Worm (Caenorhabditis elegans): ENCODE data around the gene C14C6.6.

C14C6.6 gene

ce11 chrV:578977-579376, 31.1 kb upstream of the C14C6.6 start, which contains the start of gene K06H6.4:
Gene K06H6.4 (plus strand): TSS chrV:579277.
- TF ChIP-seq lin-13 (tag; optimal IDR thresholded peaks at IDR 0.05): no peak
- TF ChIP-seq ces-1 (GFP tag; optimal IDR thresholded peaks at IDR 0.05): no peak
- TF ChIP-seq hlh-1 (tag; optimal IDR thresholded peaks at IDR 0.05): no peak

ce11 chrV:576918-577317, 29.0 kb upstream of the C14C6.6 start:
- TF ChIP-seq unc-62 (GFP tag; optimal IDR thresholded peaks at IDR 0.05): no peak

ce11 chrV:576070-576469, 28.2 kb upstream of the C14C6.6 start, which contains the start of gene K06H6.5:
Gene K06H6.5 (plus strand): TSS chrV:576370.
- TF ChIP-seq mls-2 (tag; optimal IDR thresholded peaks at IDR 0.05) (no peak), M03D4.4 (tag; optimal IDR thresholded peaks at IDR 0.05) (no peak), nhr-237 (tag; optimal IDR thresholded peaks at IDR 0.05) (no peak), ceh-39 (tag; optimal IDR thresholded peaks at IDR 0.05) (no peak), ceh-43 (GFP tag; optimal IDR thresholded peaks at IDR 0.05) (no peak), elt-3 (tag; optimal IDR thresholded peaks at IDR 0.05) (no peak), nhr-12 (tag; optimal IDR thresholded peaks at IDR 0.05) (no peak), mep-1 (tag; optimal IDR thresholded peaks at IDR 0.05) (no peak), flh-1 (GFP tag; optimal IDR thresholded peaks at IDR 0.05) (no peak), unc-39 (tag; optimal IDR thresholded peaks at IDR 0.05) (no peak), unc-120 (tag; optimal IDR thresholded peaks at IDR 0.05; ENCODE audit: poor library complexity, severe bottlenecking) (no peak), cnd-1 (tag; optimal IDR thresholded peaks at IDR 0.05) (no peak), nhr-76 (tag; optimal IDR thresholded peaks at IDR 0.05) (no peak), lsy-2 (tag; optimal IDR thresholded peaks at IDR 0.05) (no peak), drap-1 (GFP tag; optimal IDR thresholded peaks at IDR 0.05) (no peak), hlh-1 (tag; optimal IDR thresholded peaks at IDR 0.05) (no peak), lin-32 (GFP tag; optimal IDR thresholded peaks at IDR 0.05) (no peak)

DNA sequence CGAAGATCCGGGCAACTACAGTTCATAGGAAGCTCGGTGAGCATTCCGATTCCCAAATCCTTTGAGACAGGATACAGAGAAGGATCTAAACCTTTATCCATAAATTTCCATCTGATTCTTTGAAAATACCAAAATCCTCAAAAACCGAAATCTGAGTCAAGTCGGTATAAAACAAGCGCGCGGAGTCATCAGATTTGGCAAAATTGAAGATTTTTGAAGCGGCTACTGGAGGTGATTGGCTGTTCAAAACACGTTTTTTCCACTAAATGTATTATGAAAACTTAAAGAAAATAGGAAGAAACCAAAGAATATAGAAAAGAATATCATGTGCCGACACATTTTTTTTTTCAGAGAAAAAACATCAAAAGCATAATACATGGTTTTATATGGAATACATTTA, 26.8 kb upstream of the C14C6.6 start, which contains the start of gene C14C6.13:
Gene C14C6.13, minus strand, starts transcription at position 101 of the 400 bp plus-strand sequence.
- no peak for TF ChIP-seq hlh-1 (tag; optimal IDR thresholded peaks at IDR 0.05)
- TF ChIP-seq drap-1 (GFP tag; optimal IDR thresholded peaks at IDR 0.05): no peak
- TF ChIP-seq ceh-39 (tag; optimal IDR thresholded peaks at IDR 0.05): no peak
- no peak for TF ChIP-seq lin-13 (tag; optimal IDR thresholded peaks at IDR 0.05)
- TF ChIP-seq mls-2 (tag; optimal IDR thresholded peaks at IDR 0.05): no peak
- no peak for TF ChIP-seq flh-1 (GFP tag; optimal IDR thresholded peaks at IDR 0.05)
- no peak for TF ChIP-seq sptf-1 (tag; optimal IDR thresholded peaks at IDR 0.05)
- no peak for TF ChIP-seq zip-8 (tag; optimal IDR thresholded peaks at IDR 0.05)
- TF ChIP-seq sem-2 (GFP tag; optimal IDR thresholded peaks at IDR 0.05): no peak
- TF ChIP-seq cnd-1 (tag; optimal IDR thresholded peaks at IDR 0.05): no peak
- TF ChIP-seq ceh-43 (GFP tag; optimal IDR thresholded peaks at IDR 0.05): no peak
- TF ChIP-seq nhr-237 (tag; optimal IDR thresholded peaks at IDR 0.05): no peak
- TF ChIP-seq lin-32 (GFP tag; optimal IDR thresholded peaks at IDR 0.05): no peak
- TF ChIP-seq unc-62 (GFP tag; optimal IDR thresholded peaks at IDR 0.05): no peak
- no peak for TF ChIP-seq unc-39 (tag; optimal IDR thresholded peaks at IDR 0.05)
- no peak for TF ChIP-seq tbx-8 (GFP tag; optimal IDR thresholded peaks at IDR 0.05)
- TF ChIP-seq unc-120 (tag; optimal IDR thresholded peaks at IDR 0.05; ENCODE audit: poor library complexity, severe bottlenecking): no peak
- TF ChIP-seq mab-5 (tag; optimal IDR thresholded peaks at IDR 0.05): no peak

- TF ChIP-seq M03D4.4 (tag; optimal IDR thresholded peaks at IDR 0.05) (no peak), flh-1 (GFP tag; optimal IDR thresholded peaks at IDR 0.05) (no peak), zip-8 (tag; optimal IDR thresholded peaks at IDR 0.05) (no peak), ham-2 (GFP tag; optimal IDR thresholded peaks at IDR 0.05) (no peak), cnd-1 (tag; optimal IDR thresholded peaks at IDR 0.05) (no peak), nhr-12 (tag; optimal IDR thresholded peaks at IDR 0.05) (no peak), hlh-1 (tag; optimal IDR thresholded peaks at IDR 0.05) (no peak), unc-39 (tag; optimal IDR thresholded peaks at IDR 0.05) (no peak)
Observed at ce11 chrV:568105-568504, 20.2 kb upstream of the C14C6.6 start, which contains the start of gene sri-72. Gene sri-72 (minus strand): TSS chrV:568205.

DNA sequence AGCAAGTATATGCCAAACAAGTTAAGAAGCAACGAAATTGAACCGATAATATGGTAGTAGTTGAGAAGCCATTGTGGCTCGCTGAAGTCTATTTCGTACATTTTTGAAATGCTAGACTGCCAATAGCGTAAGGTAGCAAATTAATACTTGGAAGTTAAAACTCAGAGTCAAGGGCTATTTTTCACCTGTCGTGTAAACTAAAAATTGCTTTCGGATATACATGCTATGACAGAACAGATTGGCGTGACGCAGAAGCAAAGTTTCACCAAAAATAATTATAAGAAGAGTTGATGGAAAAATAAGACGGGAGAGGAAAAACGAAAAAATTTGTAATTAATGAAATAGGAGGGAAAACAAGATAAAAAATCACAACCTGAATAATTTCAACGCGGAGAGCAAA, 18.1 kb upstream of the C14C6.6 start, which contains the start of gene sri-73:
Gene sri-73, minus strand, starts transcription at position 101 of the 400 bp plus-strand sequence.
- no peak for TF ChIP-seq elt-1 (tag; optimal IDR thresholded peaks at IDR 0.05; ENCODE audit: borderline replicate concordance, insufficient read depth)
- TF ChIP-seq nhr-12 (tag; optimal IDR thresholded peaks at IDR 0.05): no peak
- no peak for TF ChIP-seq ham-2 (GFP tag; optimal IDR thresholded peaks at IDR 0.05)
- no peak for TF ChIP-seq ceh-43 (GFP tag; optimal IDR thresholded peaks at IDR 0.05)
- TF ChIP-seq nhr-2 (tag; optimal IDR thresholded peaks at IDR 0.05): no peak
- no peak for TF ChIP-seq unc-62 (GFP tag; optimal IDR thresholded peaks at IDR 0.05)
- no peak for TF ChIP-seq pha-4 (tag; optimal IDR thresholded peaks at IDR 0.05)
- TF ChIP-seq ces-1 (GFP tag; optimal IDR thresholded peaks at IDR 0.05): no peak
- no peak for TF ChIP-seq bed-3 (GFP tag; optimal IDR thresholded peaks at IDR 0.05)
- TF ChIP-seq elt-3 (tag; optimal IDR thresholded peaks at IDR 0.05): no peak
- TF ChIP-seq lin-13 (tag; optimal IDR thresholded peaks at IDR 0.05): no peak
- no peak for TF ChIP-seq mls-2 (tag; optimal IDR thresholded peaks at IDR 0.05)

Data from whole organism, mixed stage, embryonic.